Fruit fly (Drosophila melanogaster): ENCODE measurements around the gene raskol.

The raskol gene

dm6 chrX:17768130-17768697 is 58.3 kb downstream of the raskol start, which contains the start of gene unc-4 (continued):
- TF ChIP-seq ato (GFP tag; IDR thresholded peaks at IDR 0.05; ENCODE audit: partially characterized antibody) (0 out of 2 replicates have a peak, but pooled peaks have one; percentile 16), Adf1 (GFP tag; IDR thresholded peaks at IDR 0.05) (peak; percentile 97), CG7271 (tag; optimal IDR thresholded peaks at IDR 0.05) (no peak), CG4360 (GFP tag; IDR thresholded peaks at IDR 0.05) (peak; percentile 94), Sry-β (GFP tag; optimal IDR thresholded peaks at IDR 0.05) (no peak), CG3163 (GFP tag; optimal IDR thresholded peaks at IDR 0.05) (no peak), fd96Cb (tag; optimal IDR thresholded peaks at IDR 0.05) (no peak), CG3407 (GFP tag; optimal IDR thresholded peaks at IDR 0.05) (peak; percentile 44), Hey (tag; optimal IDR thresholded peaks at IDR 0.05) (peak; percentile 63), CG16863 (GFP tag; optimal IDR thresholded peaks at IDR 0.05) (no peak), sens (GFP tag) (peak; percentile 74), emc (GFP tag; optimal IDR thresholded peaks at IDR 0.05) (no peak), sc (optimal IDR thresholded peaks at IDR 0.05) (no peak), sc (GFP tag; optimal IDR thresholded peaks at IDR 0.05) (no peak), CG10543 (GFP tag; optimal IDR thresholded peaks at IDR 0.05) (peak; percentile 9), disco-r (GFP tag; optimal IDR thresholded peaks at IDR 0.05) (no peak), kah (GFP tag; optimal IDR thresholded peaks at IDR 0.05) (no peak), CG17359 (tag; optimal IDR thresholded peaks at IDR 0.05) (no peak), rib (GFP tag; IDR thresholded peaks at IDR 0.05) (peak; percentile 50; the same call in 1 of the 2 replicates), bbx (GFP tag; IDR thresholded peaks at IDR 0.05; ENCODE audit: partially characterized antibody) (peak; percentile 42; the same call in 1 of the 2 replicates), odd (GFP tag; optimal IDR thresholded peaks at IDR 0.05) (no peak), da (GFP tag; optimal IDR thresholded peaks at IDR 0.05) (no peak), Gug (GFP tag; IDR thresholded peaks at IDR 0.05) (no peak), Hr39 (optimal IDR thresholded peaks at IDR 0.05) (no peak), CG7556 (GFP tag; optimal IDR thresholded peaks at IDR 0.05) (no peak), grn (GFP tag; optimal IDR thresholded peaks at IDR 0.05) (no peak), CG10209 (GFP tag; optimal IDR thresholded peaks at IDR 0.05) (no peak), salm (tag; optimal IDR thresholded peaks at IDR 0.05) (no peak), Hand (GFP tag; optimal IDR thresholded peaks at IDR 0.05) (no peak), CG2678 (tag; optimal IDR thresholded peaks at IDR 0.05) (no peak), CG6765 (GFP tag; optimal IDR thresholded peaks at IDR 0.05) (no peak), CG17328 (GFP tag; IDR thresholded peaks at IDR 0.05) (no peak), Opbp (GFP tag; IDR thresholded peaks at IDR 0.05; ENCODE audit: partially characterized antibody) (peak; percentile 11; the same call in 1 of the 3 replicates), CrebB (tag; optimal IDR thresholded peaks at IDR 0.05) (no peak), CG3838 (GFP tag; optimal IDR thresholded peaks at IDR 0.05) (no peak), CG5953 (GFP tag; IDR thresholded peaks at IDR 0.05) (no peak), CG13296 (GFP tag; optimal IDR thresholded peaks at IDR 0.05) (no peak), vnd (GFP tag; IDR thresholded peaks at IDR 0.05; ENCODE audit: partially characterized antibody) (no peak), CG1602 (GFP tag; optimal IDR thresholded peaks at IDR 0.05) (no peak), twi (tag; optimal IDR thresholded peaks at IDR 0.05) (peak; percentile 36), Vsx1 (GFP tag; optimal IDR thresholded peaks at IDR 0.05) (peak; percentile 34), Jarid2 (GFP tag; optimal IDR thresholded peaks at IDR 0.05) (peak; percentile 82), CG1832 (GFP tag; optimal IDR thresholded peaks at IDR 0.05) (peak; percentile 100), CG10321 (GFP tag; IDR thresholded peaks at IDR 0.05) (peak; percentile 99), vvl (GFP tag; IDR thresholded peaks at IDR 0.05) (peak; percentile 64), D (optimal IDR thresholded peaks at IDR 0.05) (peak; percentile 79), D (GFP tag; optimal IDR thresholded peaks at IDR 0.05) (no peak), CG11093 (GFP tag; IDR thresholded peaks at IDR 0.05) (no peak), pros (GFP tag; optimal IDR thresholded peaks at IDR 0.05) (peak; percentile 13), z (GFP tag; IDR thresholded peaks at IDR 0.05) (no peak), MESR4 (GFP tag; optimal IDR thresholded peaks at IDR 0.05) (no peak)
